Fruit fly (Drosophila melanogaster) whole organism, embryonic: ENCODE data around the gene CG2961.
A peak's percentile ranks its signal among the peaks of the same experiment; 100 is the strongest.

Experiments
- Atf-2 ChIP-seq: fragments of 200-800 bp; sonication (Bioruptor generic); optimal IDR thresholded peaks from 2 replicates; lab custom pipeline; 2016; ENCODE audit warnings: missing biosample characterization, missing genetic modification characterization
- Atf6 ChIP-seq: fragments of 200-800 bp; sonication (Bioruptor generic); IDR thresholded peaks from 2 replicates; pipeline ENCODE4 v1.3.6; 2022; ENCODE audit warnings: missing biosample characterization, missing genetic modification characterization
- CG10321 ChIP-seq: fragments of 200-800 bp; sonication (Bioruptor generic); IDR thresholded peaks from 2 replicates; pipeline ENCODE4 v1.3.6; 2022; ENCODE audit warnings: missing biosample characterization, missing genetic modification characterization
- CG11093 ChIP-seq: fragments of 200-800 bp; sonication (Bioruptor generic); IDR thresholded peaks from 3 replicates; pipeline ENCODE4 v1.3.6; 2022; ENCODE audit warnings: missing biosample characterization, missing genetic modification characterization
- CG11247 ChIP-seq: fragments of 200-800 bp; sonication (Bioruptor generic); IDR thresholded peaks from 2 replicates; pipeline ENCODE4 v1.3.6; 2022; ENCODE audit warnings: missing biosample characterization, missing genetic modification characterization
- CG11398 ChIP-seq: fragments of 200-800 bp; sonication (Bioruptor generic); optimal IDR thresholded peaks from 2 replicates; lab custom pipeline; 2016; ENCODE audit warnings: missing biosample characterization, missing genetic modification characterization
- CG12104 ChIP-seq: fragments of 200-800 bp; sonication (Bioruptor generic); optimal IDR thresholded peaks from 3 replicates; lab custom pipeline; 2016; ENCODE audit warnings: missing biosample characterization, missing genetic modification characterization
- CG13775 ChIP-seq: fragments of 200-800 bp; sonication (Bioruptor generic); optimal IDR thresholded peaks from 3 replicates; lab custom pipeline; 2017; ENCODE audit warnings: missing biosample characterization, mild to moderate bottlenecking, missing genetic modification characterization
- CG15011 ChIP-seq: fragments of 200-800 bp; sonication (Bioruptor generic); optimal IDR thresholded peaks from 3 replicates; lab custom pipeline; 2018; ENCODE audit warnings: missing biosample characterization, mild to moderate bottlenecking, missing genetic modification characterization
- CG1603 ChIP-seq: fragments of 200-800 bp; sonication (Bioruptor generic); optimal IDR thresholded peaks from 2 replicates; lab custom pipeline; 2019; ENCODE audit warnings: missing biosample characterization, mild to moderate bottlenecking, missing genetic modification characterization, moderate library complexity
- CG16779 ChIP-seq: fragments of 200-800 bp; sonication (Bioruptor generic); IDR thresholded peaks from 2 replicates; pipeline ENCODE4 v1.3.6; 2022; ENCODE audit warnings: missing biosample characterization, missing genetic modification characterization
- CG17361 ChIP-seq: fragments of 200-800 bp; sonication (Bioruptor generic); IDR thresholded peaks from 3 replicates; pipeline ENCODE4 v1.3.6; 2022; ENCODE audit warnings: missing biosample characterization, missing genetic modification characterization
- CG18619 ChIP-seq: fragments of 200-800 bp; sonication (Bioruptor generic); optimal IDR thresholded peaks from 3 replicates; lab custom pipeline; 2017; ENCODE audit warnings: missing biosample characterization, mild to moderate bottlenecking, missing genetic modification characterization
- CG18764 ChIP-seq: fragments of 200-800 bp; sonication (Bioruptor generic); optimal IDR thresholded peaks from 3 replicates; lab custom pipeline; 2016; ENCODE audit warnings: missing biosample characterization, missing genetic modification characterization
- CG3995 ChIP-seq: fragments of 200-800 bp; sonication (Bioruptor generic); optimal IDR thresholded peaks from 3 replicates; lab custom pipeline; 2016; ENCODE audit warnings: missing biosample characterization, missing genetic modification characterization
- CG8089 ChIP-seq: fragments of 200-800 bp; sonication (Bioruptor generic); optimal IDR thresholded peaks from 3 replicates; lab custom pipeline; 2016; ENCODE audit warnings: missing biosample characterization, missing genetic modification characterization
- CG8924 ChIP-seq: fragments of 200-800 bp; optimal IDR thresholded peaks from 3 replicates; lab custom pipeline; 2019; ENCODE audit warnings: missing biosample characterization, mild to moderate bottlenecking, missing genetic modification characterization, moderate library complexity
- CG9727 ChIP-seq: fragments of 200-800 bp; sonication (Bioruptor generic); optimal IDR thresholded peaks from 3 replicates; lab custom pipeline; 2017; ENCODE audit warnings: missing biosample characterization, mild to moderate bottlenecking, missing genetic modification characterization
- CG9797 ChIP-seq: fragments of 200-800 bp; sonication (Bioruptor generic); optimal IDR thresholded peaks from 3 replicates; lab custom pipeline; 2018; ENCODE audit warnings: missing biosample characterization, mild to moderate bottlenecking, missing genetic modification characterization
- CkIIα-i1 ChIP-seq: fragments of 200-800 bp; sonication (Bioruptor generic); IDR thresholded peaks from 2 replicates; pipeline ENCODE4 v1.3.6; 2022; ENCODE audit warnings: missing biosample characterization, missing genetic modification characterization
- Dbx ChIP-seq: fragments of 200-800 bp; sonication (Bioruptor generic); IDR thresholded peaks from 3 replicates; pipeline ENCODE4 v1.3.6; 2022; ENCODE audit warnings: missing biosample characterization, missing genetic modification characterization
- E2f2 ChIP-seq: fragments of 200-800 bp; sonication (Bioruptor generic); IDR thresholded peaks from 2 replicates; pipeline ENCODE4 v1.3.6; 2022; ENCODE audit warnings: missing biosample characterization, missing genetic modification characterization
- Eip74EF ChIP-seq, 2 experiments: fragments of 200-800 bp in 1 of 2; fragments of >200 bp in 1 of 2; sonication (Bioruptor generic) in 1 of 2; optimal IDR thresholded peaks; 2 replicates each; lab custom pipeline; 2017 to 2019; ENCODE audit warnings: missing biosample characterization in 2 of 2, missing genetic modification characterization in 2 of 2, mild to moderate bottlenecking in 1 of 2, moderate library complexity in 1 of 2
- Ets65A ChIP-seq: fragments of 200-800 bp; sonication (Bioruptor generic); peaks from one replicate; lab custom pipeline; 2016; ENCODE audit warnings: missing biosample characterization, missing genetic modification characterization
- Fer3 ChIP-seq: fragments of 200-800 bp; sonication (Bioruptor generic); optimal IDR thresholded peaks from 2 replicates; lab custom pipeline; 2018; ENCODE audit warnings: missing biosample characterization, mild to moderate bottlenecking, missing genetic modification characterization, moderate library complexity
- HHEX ChIP-seq: fragments of 200-800 bp; sonication (Bioruptor generic); optimal IDR thresholded peaks from 3 replicates; lab custom pipeline; 2017; ENCODE audit warnings: missing biosample characterization, mild to moderate bottlenecking, missing genetic modification characterization, missing genetic modification reagents
- HmgZ ChIP-seq: fragments of 200-800 bp; sonication (Bioruptor generic); optimal IDR thresholded peaks from 2 replicates; lab custom pipeline; 2018; ENCODE audit warnings: missing biosample characterization, mild to moderate bottlenecking, missing genetic modification characterization
- MESR4 ChIP-seq: fragments of 200-800 bp; sonication (Bioruptor generic); optimal IDR thresholded peaks from 2 replicates; lab custom pipeline; 2018; ENCODE audit warnings: missing biosample characterization, mild to moderate bottlenecking, missing genetic modification characterization, moderate library complexity
- NfI ChIP-seq: fragments of 200-800 bp; sonication (Bioruptor generic); optimal IDR thresholded peaks from 3 replicates; lab custom pipeline; 2018; ENCODE audit warnings: missing biosample characterization, mild to moderate bottlenecking, missing genetic modification characterization, moderate library complexity
- Sox102F ChIP-seq: fragments of 200-800 bp; sonication (Bioruptor generic); optimal IDR thresholded peaks from 2 replicates; lab custom pipeline; 2018; ENCODE audit warnings: missing biosample characterization, mild to moderate bottlenecking, missing genetic modification characterization, moderate library complexity
- Usf ChIP-seq: fragments of 200-800 bp; sonication (Bioruptor generic); optimal IDR thresholded peaks from 2 replicates; lab custom pipeline; 2017; ENCODE audit warnings: missing genotype, missing biosample characterization, missing genetic modification characterization
- Xbp1 ChIP-seq: fragments of 200-800 bp; sonication (Bioruptor generic); optimal IDR thresholded peaks from 3 replicates; lab custom pipeline; 2016; ENCODE audit warnings: missing biosample characterization, mild to moderate bottlenecking, missing genetic modification characterization
- ato ChIP-seq: fragments of 200-800 bp; sonication (Bioruptor generic); IDR thresholded peaks from 2 replicates; pipeline ENCODE4 v1.3.6; 2022; ENCODE audit warnings: missing biosample characterization, missing genetic modification characterization; ENCODE audit not compliant: partially characterized antibody
- cas ChIP-seq: fragments of 200-800 bp; sonication (Bioruptor generic); IDR thresholded peaks from 2 replicates; pipeline ENCODE4 v1.3.6; 2022; ENCODE audit warnings: missing biosample characterization, missing genetic modification characterization
- crc ChIP-seq: fragments of 200-800 bp; sonication (Bioruptor generic); optimal IDR thresholded peaks from 2 replicates; lab custom pipeline; 2016; ENCODE audit warnings: missing biosample characterization, missing genetic modification characterization
- eyg ChIP-seq: fragments of 200-800 bp; sonication (Bioruptor generic); optimal IDR thresholded peaks from 3 replicates; lab custom pipeline; 2016; ENCODE audit warnings: missing biosample characterization, missing genetic modification characterization
- fu2 ChIP-seq: fragments of 200-800 bp; sonication (Bioruptor generic); optimal IDR thresholded peaks from 2 replicates; lab custom pipeline; 2016; ENCODE audit warnings: missing biosample characterization, missing genetic modification characterization
- gro ChIP-seq: fragments of 200-800 bp; sonication (Bioruptor generic); optimal IDR thresholded peaks from 2 replicates; lab custom pipeline; 2016; ENCODE audit warnings: missing biosample characterization, missing genetic modification characterization
- kay ChIP-seq: fragments of 200-800 bp; sonication (Bioruptor generic); optimal IDR thresholded peaks from 2 replicates; lab custom pipeline; 2016; ENCODE audit warnings: missing biosample characterization, missing genetic modification characterization
- pb ChIP-seq: fragments of 200-800 bp; sonication (Bioruptor generic); optimal IDR thresholded peaks from 3 replicates; lab custom pipeline; 2016; ENCODE audit warnings: missing biosample characterization, missing genetic modification characterization
- prd ChIP-seq, 3 experiments: fragments of >200 bp in 2 of 3; fragments of 200-800 bp in 1 of 3; sonication (Bioruptor generic) in 1 of 3; optimal IDR thresholded peaks in 2 of 3; IDR thresholded peaks in 1 of 3; 2 replicates in 2 of 3; 3 replicates in 1 of 3; pipeline versions ENCODE4 v1.3.6 to Lab custom; 2017 to 2022; ENCODE audit warnings: missing biosample characterization in 1 of 3, missing genetic modification characterization in 1 of 3
- ranshi ChIP-seq: fragments of 200-800 bp; sonication (Bioruptor generic); IDR thresholded peaks from 2 replicates; pipeline ENCODE4 v1.3.6; 2022; ENCODE audit warnings: missing biosample characterization, missing genetic modification characterization
- row ChIP-seq: fragments of 200-800 bp; sonication (Bioruptor generic); IDR thresholded peaks from 3 replicates; pipeline ENCODE4 v1.3.6; 2022; ENCODE audit warnings: missing biosample characterization, missing genetic modification characterization
- salm ChIP-seq: fragments of 200-800 bp; sonication (Bioruptor generic); optimal IDR thresholded peaks from 2 replicates; lab custom pipeline; 2018; ENCODE audit warnings: missing biosample characterization, mild to moderate bottlenecking, missing genetic modification characterization
- tap ChIP-seq: fragments of 200-800 bp; optimal IDR thresholded peaks from 3 replicates; lab custom pipeline; 2019; ENCODE audit warnings: missing biosample characterization, mild to moderate bottlenecking, missing genetic modification characterization, moderate library complexity
- tin ChIP-seq: fragments of 200-800 bp; sonication (Bioruptor generic); optimal IDR thresholded peaks from 3 replicates; lab custom pipeline; 2016; ENCODE audit warnings: missing biosample characterization, missing genetic modification characterization
- tup ChIP-seq: fragments of 200-800 bp; sonication (Bioruptor generic); optimal IDR thresholded peaks from 2 replicates; lab custom pipeline; 2016; ENCODE audit warnings: missing biosample characterization, mild to moderate bottlenecking, missing genetic modification characterization, moderate library complexity
- tx ChIP-seq: fragments of 200-800 bp; sonication (Bioruptor generic); optimal IDR thresholded peaks from 2 replicates; lab custom pipeline; 2016; ENCODE audit warnings: missing biosample characterization, missing genetic modification characterization
- unpg ChIP-seq: fragments of 200-800 bp; sonication (Bioruptor generic); optimal IDR thresholded peaks from 3 replicates; lab custom pipeline; 2018; ENCODE audit warnings: missing biosample characterization, mild to moderate bottlenecking, missing genetic modification characterization, moderate library complexity

The CG2961 gene

dm6 chrX:10263165-10263956, 30.5 kb upstream of the CG2961 start, which contains the start of gene Hk (continued):
- TF ChIP-seq CG13775 (GFP tag; lab: Kevin White, UChicago): peak; percentile 55
- no peak; the same call in 1 of the 2 replicates for TF ChIP-seq E2f2 (GFP tag; lab: Robert Waterston, UW)
- TF ChIP-seq kay (GFP tag; lab: Kevin White, UChicago): peak; percentile 2
- no peak for TF ChIP-seq ato (GFP tag; lab: Robert Waterston, UW)
- no peak for TF ChIP-seq CG10321 (GFP tag; lab: Robert Waterston, UW)
- TF ChIP-seq salm (tag; lab: Kevin White, UChicago): no peak
- peak; percentile 33 for TF ChIP-seq fu2 (GFP tag; lab: Kevin White, UChicago)
- TF ChIP-seq Usf (GFP tag; lab: Kevin White, UChicago): peak; percentile 15
- no peak for TF ChIP-seq tup
- peak; percentile 15 for TF ChIP-seq CG1603 (tag; lab: Kevin White, UChicago)
- TF ChIP-seq MESR4: no peak
- peak; percentile 14 for TF ChIP-seq tin (GFP tag; lab: Kevin White, UChicago)
- TF ChIP-seq CG11247 (GFP tag; lab: Robert Waterston, UW): no peak
- TF ChIP-seq CG9797 (GFP tag; lab: Kevin White, UChicago): no peak
- TF ChIP-seq Ets65A (GFP tag; lab: Kevin White, UChicago): peak; percentile 70
- TF ChIP-seq CG17361 (GFP tag; lab: Robert Waterston, UW): 0 out of 3 replicates have a peak, but pooled peaks have one; percentile 8
- peak; percentile 12 for TF ChIP-seq CG3995
- TF ChIP-seq Dbx (GFP tag; lab: Robert Waterston, UW): no peak; the same call in 2 of the 3 replicates
- peak; percentile 5 for TF ChIP-seq gro (GFP tag; lab: Kevin White, UChicago)
- TF ChIP-seq Atf6: peak; percentile 13; the same call in 1 of the 2 replicates
- TF ChIP-seq Fer3 (tag; lab: Kevin White, UChicago): peak; percentile 45
- TF ChIP-seq row (GFP tag; lab: Robert Waterston, UW): peak; percentile 56
- TF ChIP-seq tx (GFP tag; lab: Kevin White, UChicago): peak; percentile 38
- no peak for TF ChIP-seq CG16779 (GFP tag; lab: Robert Waterston, UW)
- no peak for TF ChIP-seq CG8089 (GFP tag; lab: Kevin White, UChicago)
- TF ChIP-seq Atf-2 (GFP tag; lab: Kevin White, UChicago): peak; percentile 16
- TF ChIP-seq CG11093 (GFP tag; lab: Robert Waterston, UW): no peak
- TF ChIP-seq HHEX: peak; percentile 16
- peak; percentile 38 for TF ChIP-seq Sox102F (GFP tag; lab: Kevin White, UChicago)
- peak; percentile 25 for TF ChIP-seq NfI (GFP tag; lab: Kevin White, UChicago)
- no peak for TF ChIP-seq CG11398 (GFP tag; lab: Kevin White, UChicago)
- TF ChIP-seq prd (optimal IDR thresholded peaks at IDR 0.05; lab: Kevin White, UChicago): no peak
- TF ChIP-seq prd (GFP tag; IDR thresholded peaks at IDR 0.05; lab: Robert Waterston, UW): peak; percentile 48; the same call in 2 of the 3 replicates
- TF ChIP-seq CG18619 (GFP tag; lab: Kevin White, UChicago): peak; percentile 43
- TF ChIP-seq cas (GFP tag; lab: Robert Waterston, UW): no peak
- TF ChIP-seq CG9727 (GFP tag; lab: Kevin White, UChicago): peak; percentile 61
- TF ChIP-seq ranshi: peak; percentile 52; the same call in 1 of the 2 replicates
- TF ChIP-seq eyg: peak; percentile 21
- peak; percentile 62 for TF ChIP-seq crc (GFP tag; lab: Kevin White, UChicago)
- peak; percentile 28 for TF ChIP-seq unpg (GFP tag; lab: Kevin White, UChicago)
- no peak for TF ChIP-seq tap
- TF ChIP-seq Eip74EF (GFP tag; optimal IDR thresholded peaks at IDR 0.05; lab: Kevin White, UChicago): no peak
- peak; percentile 32 for TF ChIP-seq CG12104 (GFP tag; lab: Kevin White, UChicago)
- TF ChIP-seq pb: peak; percentile 11
- no peak for TF ChIP-seq HmgZ (tag; lab: Kevin White, UChicago)
- TF ChIP-seq CkIIα-i1 (GFP tag; lab: Robert Waterston, UW): no peak
- peak; percentile 4 for TF ChIP-seq CG8924 (tag; lab: Kevin White, UChicago)
- TF ChIP-seq CG15011 (GFP tag; lab: Kevin White, UChicago): peak; percentile 24
- TF ChIP-seq Xbp1 (GFP tag; lab: Kevin White, UChicago): peak; percentile 34
- TF ChIP-seq CG18764 (GFP tag; lab: Kevin White, UChicago): no peak
